Worm (Caenorhabditis elegans) whole organism, L2 larva: ENCODE results near the gene fipr-17.
A peak's percentile ranks its signal among the peaks of the same experiment; 100 is the strongest.

ENCODE experiments used
- C34F6.9 ChIP-seq: fragments of 150-350 bp; optimal IDR thresholded peaks from 2 replicates; lab custom pipeline; 2014; ENCODE audit warnings: missing biosample characterization, missing genetic modification characterization
- F13H6.1 ChIP-seq: sonication (generic microtip); optimal IDR thresholded peaks from 2 replicates; lab custom pipeline; 2016; ENCODE audit warnings: missing genetic modification characterization, missing compliant biosample characterization
- ZK546.5 ChIP-seq: sonication (generic microtip); optimal IDR thresholded peaks from 2 replicates; lab custom pipeline; 2017; ENCODE audit warnings: missing biosample characterization, missing genetic modification characterization
- alr-1 ChIP-seq: fragments of 150-350 bp; optimal IDR thresholded peaks from 2 replicates; lab custom pipeline; 2014; ENCODE audit warnings: missing biosample characterization, missing genetic modification characterization
- ama-1 ChIP-seq: fragments of 150-350 bp; optimal IDR thresholded peaks from 2 replicates; lab custom pipeline; 2018; ENCODE audit warnings: inconsistent platforms
- blmp-1 ChIP-seq: sonication (generic microtip); optimal IDR thresholded peaks from 2 replicates; lab custom pipeline; 2017; ENCODE audit warnings: missing genetic modification characterization, mild to moderate bottlenecking, missing compliant biosample characterization, antibody characterized with exemption, moderate library complexity; ENCODE audit not compliant: insufficient read depth
- ceh-82 ChIP-seq: fragments of 150-350 bp; optimal IDR thresholded peaks from 2 replicates; lab custom pipeline; 2014; ENCODE audit warnings: missing biosample characterization, missing genetic modification characterization
- crh-2 ChIP-seq: sonication (generic microtip); optimal IDR thresholded peaks from 2 replicates; lab custom pipeline; 2017; ENCODE audit warnings: missing biosample characterization, missing genetic modification characterization
- dmd-4 ChIP-seq: sonication (generic microtip); optimal IDR thresholded peaks from 2 replicates; lab custom pipeline; 2017; ENCODE audit warnings: missing biosample characterization, missing genetic modification characterization
- egl-27 ChIP-seq: sonication (generic microtip); optimal IDR thresholded peaks from 3 replicates; lab custom pipeline; 2017; ENCODE audit warnings: missing biosample characterization, missing genetic modification reagents, missing genetic modification characterization
- elt-1 ChIP-seq: fragments of 150-350 bp; optimal IDR thresholded peaks from 2 replicates; lab custom pipeline; 2014; ENCODE audit warnings: missing biosample characterization, missing genetic modification characterization
- elt-3 ChIP-seq: sonication (generic microtip); optimal IDR thresholded peaks from 2 replicates; lab custom pipeline; 2017; ENCODE audit warnings: missing biosample characterization, missing genetic modification characterization
- fos-1 ChIP-seq: fragments of 150-350 bp; optimal IDR thresholded peaks from 2 replicates; lab custom pipeline; 2014; ENCODE audit warnings: missing biosample characterization, missing genetic modification characterization
- lin-13 ChIP-seq: fragments of 150-350 bp; optimal IDR thresholded peaks from 2 replicates; lab custom pipeline; 2014; ENCODE audit warnings: missing biosample characterization, missing genetic modification reagents, missing genetic modification characterization
- mbf-1 ChIP-seq: sonication (generic microtip); optimal IDR thresholded peaks from 2 replicates; lab custom pipeline; 2017; ENCODE audit warnings: missing biosample characterization, missing genetic modification characterization
- mdl-1 ChIP-seq, 2 experiments: fragments of 150-350 bp in 1 of 2; sonication (generic microtip) in 1 of 2; optimal IDR thresholded peaks; 2 replicates each; lab custom pipeline; 2017; ENCODE audit warnings: missing biosample characterization in 2 of 2, missing genetic modification characterization in 2 of 2
- nhr-10 ChIP-seq: sonication (generic microtip); optimal IDR thresholded peaks from 2 replicates; lab custom pipeline; 2017; ENCODE audit warnings: missing biosample characterization, missing genetic modification characterization
- nhr-11 ChIP-seq: fragments of 150-350 bp; optimal IDR thresholded peaks from 2 replicates; lab custom pipeline; 2014; ENCODE audit warnings: missing biosample characterization, missing genetic modification characterization
- nhr-12 ChIP-seq: fragments of 150-350 bp; optimal IDR thresholded peaks from 2 replicates; lab custom pipeline; 2014; ENCODE audit warnings: missing biosample characterization, missing genetic modification characterization
- nhr-129 ChIP-seq: fragments of 150-350 bp; optimal IDR thresholded peaks from 2 replicates; lab custom pipeline; 2014; ENCODE audit warnings: missing biosample characterization, missing genetic modification characterization
- nhr-23 ChIP-seq: fragments of 150-350 bp; optimal IDR thresholded peaks from 2 replicates; lab custom pipeline; 2014; ENCODE audit warnings: missing biosample characterization, missing genetic modification reagents, missing genetic modification characterization
- nhr-25 ChIP-seq: fragments of 150-350 bp; sonication (generic microtip); optimal IDR thresholded peaks from 3 replicates; lab custom pipeline; 2014; ENCODE audit warnings: missing biosample characterization, missing genetic modification characterization
- nhr-77 ChIP-seq: fragments of 150-350 bp; optimal IDR thresholded peaks from 2 replicates; lab custom pipeline; 2014; ENCODE audit warnings: missing biosample characterization, missing genetic modification characterization
- sem-4 ChIP-seq: fragments of 150-350 bp; optimal IDR thresholded peaks from 2 replicates; lab custom pipeline; 2014; ENCODE audit warnings: missing biosample characterization, missing genetic modification reagents, missing genetic modification characterization
- skn-1 ChIP-seq: sonication (generic microtip); optimal IDR thresholded peaks from 2 replicates; lab custom pipeline; 2017; ENCODE audit warnings: missing biosample characterization, missing genetic modification characterization
- sma-3 ChIP-seq: sonication (generic microtip); optimal IDR thresholded peaks from 2 replicates; lab custom pipeline; 2016; ENCODE audit warnings: missing genetic modification reagents, missing genetic modification characterization, missing compliant biosample characterization
- sma-9 ChIP-seq, 2 experiments: fragments of 150-350 bp in 1 of 2; sonication (generic microtip) in 1 of 2; optimal IDR thresholded peaks; 2 replicates each; lab custom pipeline; 2014 to 2016; ENCODE audit warnings: missing genetic modification characterization in 2 of 2, mild to moderate bottlenecking in 1 of 2, missing biosample characterization in 1 of 2, missing compliant biosample characterization in 1 of 2, missing genetic modification reagents in 1 of 2, moderate library complexity in 1 of 2
- unc-39 ChIP-seq: fragments of 150-350 bp; optimal IDR thresholded peaks from 2 replicates; lab custom pipeline; 2014; ENCODE audit warnings: missing biosample characterization, missing genetic modification characterization
- unc-55 ChIP-seq: fragments of 150-350 bp; sonication (generic microtip); optimal IDR thresholded peaks from 3 replicates; lab custom pipeline; 2014; ENCODE audit warnings: missing biosample characterization, missing genetic modification reagents, missing genetic modification characterization
- unc-62 ChIP-seq: fragments of 150-350 bp; optimal IDR thresholded peaks from 2 replicates; lab custom pipeline; 2014; ENCODE audit warnings: missing biosample characterization, missing genetic modification reagents, missing genetic modification characterization
- zag-1 ChIP-seq: fragments of 150-350 bp; optimal IDR thresholded peaks from 2 replicates; lab custom pipeline; 2014; ENCODE audit warnings: missing biosample characterization, missing genetic modification characterization
- ztf-1 ChIP-seq: fragments of 200-800 bp; sonication (Bioruptor generic); conservative IDR thresholded peaks from 2 replicates; pipeline ENCODE4 v1.3.6; 2022; ENCODE audit warnings: missing genetic modification characterization, missing compliant biosample characterization
- ztf-11 ChIP-seq: sonication (generic microtip); optimal IDR thresholded peaks from 2 replicates; lab custom pipeline; 2017; ENCODE audit warnings: missing biosample characterization, missing genetic modification characterization
- ztf-4 ChIP-seq: fragments of 150-350 bp; optimal IDR thresholded peaks from 2 replicates; lab custom pipeline; 2014; ENCODE audit warnings: missing biosample characterization, missing genetic modification characterization

The fipr-17 gene

ce11 chrIII:11054032-11054431, 46.6 kb upstream of the fipr-17 start:
- TF ChIP-seq elt-3 = no peak
- TF ChIP-seq egl-27 (tag; lab: Kevin White, UChicago) = no peak
- no peak for TF ChIP-seq ztf-4 (tag; lab: Kevin White, UChicago)
- no peak for TF ChIP-seq F13H6.1 (tag; lab: Kevin White, UChicago)
- no peak for TF ChIP-seq C34F6.9 (tag; lab: Kevin White, UChicago)
- TF ChIP-seq nhr-11 (tag; lab: Kevin White, UChicago) = no peak

- TF ChIP-seq dmd-4 = no peak
- TF ChIP-seq lin-13 (GFP tag; lab: Kevin White, UChicago) = no peak
- TF ChIP-seq sma-9 (GFP tag; optimal IDR thresholded peaks at IDR 0.05; lab: Kevin White, UChicago) = no peak
- TF ChIP-seq sma-9 (tag; optimal IDR thresholded peaks at IDR 0.05; lab: Kevin White, UChicago) = no peak
- TF ChIP-seq mdl-1 (tag; optimal IDR thresholded peaks at IDR 0.05; lab: Kevin White, UChicago) = no peak
- TF ChIP-seq elt-1 (tag; lab: Kevin White, UChicago) = no peak
- TF ChIP-seq ama-1 (lab: Kevin White, UChicago) = no peak
- TF ChIP-seq nhr-129 (tag; lab: Kevin White, UChicago) = no peak
- TF ChIP-seq nhr-10 (tag; lab: Kevin White, UChicago) = no peak
- TF ChIP-seq unc-62 (GFP tag; lab: Kevin White, UChicago) = no peak
- no peak for TF ChIP-seq zag-1 (tag; lab: Kevin White, UChicago)
- TF ChIP-seq egl-27 (tag; lab: Kevin White, UChicago) = no peak
- no peak for TF ChIP-seq mbf-1 (tag; lab: Kevin White, UChicago)
- TF ChIP-seq nhr-25 (tag; lab: Kevin White, UChicago) = no peak
- TF ChIP-seq alr-1 = no peak
- no peak for TF ChIP-seq fos-1 (tag; lab: Kevin White, UChicago)
Measured at ce11 chrIII:11053603-11054002, 46.2 kb upstream of the fipr-17 start.

- TF ChIP-seq sma-3 (GFP tag; lab: Kevin White, UChicago) (peak; percentile 58), nhr-129 (tag; lab: Kevin White, UChicago) (peak; percentile 20), egl-27 (tag; lab: Kevin White, UChicago) (no peak), unc-55 (GFP tag; lab: Kevin White, UChicago) (peak; percentile 4), ztf-11 (no peak), F13H6.1 (tag; lab: Kevin White, UChicago) (peak; percentile 21), crh-2 (tag; lab: Kevin White, UChicago) (peak; percentile 7), fos-1 (tag; lab: Kevin White, UChicago) (peak; percentile 93)
- TF ChIP-seq, all 48 proteins: peak for 6
Measured at ce11 chrIII:11050658-11051118, 43.3 kb upstream of the fipr-17 start.

ce11 chrIII:11046549-11046948, 39.1 kb upstream of the fipr-17 start:
- TF ChIP-seq nhr-25 (tag; lab: Kevin White, UChicago) (no peak), nhr-11 (tag; lab: Kevin White, UChicago) (no peak), ZK546.5 (tag; lab: Kevin White, UChicago) (no peak), dmd-4 (no peak), sma-9 (GFP tag; optimal IDR thresholded peaks at IDR 0.05; lab: Kevin White, UChicago) (no peak), sma-9 (tag; optimal IDR thresholded peaks at IDR 0.05; lab: Kevin White, UChicago) (no peak), fos-1 (tag; lab: Kevin White, UChicago) (peak; percentile 84), crh-2 (tag; lab: Kevin White, UChicago) (peak; percentile 37), nhr-77 (tag; lab: Kevin White, UChicago) (no peak), nhr-23 (tag; lab: Kevin White, UChicago) (no peak), sem-4 (no peak), blmp-1 (tag; lab: Kevin White, UChicago) (peak; percentile 20)

ce11 chrIII:11045196-11045595, 37.8 kb upstream of the fipr-17 start:
- TF ChIP-seq unc-39 (tag; lab: Kevin White, UChicago) (no peak), F13H6.1 (tag; lab: Kevin White, UChicago) (no peak), ceh-82 (tag; lab: Kevin White, UChicago) (no peak), nhr-12 (tag; lab: Kevin White, UChicago) (no peak), skn-1 (no peak), nhr-25 (tag; lab: Kevin White, UChicago) (no peak), unc-62 (GFP tag; lab: Kevin White, UChicago) (no peak), sem-4 (no peak), elt-1 (tag; lab: Kevin White, UChicago) (no peak), ztf-1 (GFP tag; lab: Robert Waterston, UW) (no peak), ZK546.5 (tag; lab: Kevin White, UChicago) (no peak), zag-1 (tag; lab: Kevin White, UChicago) (no peak)
- TF ChIP-seq, all 48 proteins: peak for 0
